Worm (Caenorhabditis elegans) whole organism, young adult: ENCODE results near the gene nhr-13.
"Not testable (repeated sequence)": the region's sequence is repeated elsewhere in the genome, so short reads cannot be mapped to it uniquely, and the experiment has no call there.

Source experiments
- F22D6.2 ChIP-seq: sonication (generic microtip); optimal IDR thresholded peaks from 2 replicates; lab custom pipeline; 2016; ENCODE audit warnings: mild to moderate bottlenecking, missing genetic modification characterization, missing compliant biosample characterization
- F33H1.4 ChIP-seq: fragments of 200-800 bp; sonication (Bioruptor generic); IDR thresholded peaks from 2 replicates; pipeline ENCODE4 v1.3.6; 2022; ENCODE audit warnings: missing genetic modification reagents, missing genetic modification characterization, missing compliant biosample characterization
- F57A8.1 ChIP-seq: fragments of 200-800 bp; sonication (Bioruptor generic); optimal IDR thresholded peaks from 2 replicates; lab custom pipeline; 2018; ENCODE audit warnings: mild to moderate bottlenecking, missing genetic modification characterization, moderate library complexity, missing compliant biosample characterization
- T26A5.8 ChIP-seq: sonication (generic microtip); optimal IDR thresholded peaks from 2 replicates; lab custom pipeline; 2016; ENCODE audit warnings: missing genetic modification characterization, missing compliant biosample characterization
- Y53G8AR.9 ChIP-seq: fragments of 200-800 bp; sonication (Bioruptor generic); conservative IDR thresholded peaks from 2 replicates; pipeline ENCODE4 v1.3.6; 2022; ENCODE audit warnings: missing genetic modification reagents, missing genetic modification characterization, missing compliant biosample characterization
- ama-1 ChIP-seq, 3 experiments: fragments of 150-350 bp in 1 of 3; sonication (generic microtip) in 2 of 3; optimal IDR thresholded peaks; 2 replicates each; lab custom pipeline; 2014 to 2018; ENCODE audit warnings: missing biosample characterization in 2 of 3, missing genetic modification characterization in 2 of 3, missing genetic modification reagents in 2 of 3
- aptf-3 ChIP-seq: fragments of 200-800 bp; sonication (Bioruptor generic); IDR thresholded peaks from 2 replicates; pipeline ENCODE4 v1.3.6; 2022; ENCODE audit warnings: missing genetic modification characterization, missing compliant biosample characterization
- attf-3 ChIP-seq: fragments of 200-800 bp; sonication (Bioruptor generic); conservative IDR thresholded peaks from 2 replicates; pipeline ENCODE4 v1.3.6; 2022; ENCODE audit warnings: missing genetic modification reagents, missing genetic modification characterization, missing compliant biosample characterization
- attf-6 ChIP-seq: fragments of 200-800 bp; sonication (Bioruptor generic); IDR thresholded peaks from 2 replicates; pipeline ENCODE4 v1.3.6; 2022; ENCODE audit warnings: missing genetic modification reagents, missing genetic modification characterization, missing compliant biosample characterization
- bed-2 ChIP-seq: fragments of 200-800 bp; sonication (Bioruptor generic); IDR thresholded peaks from 2 replicates; pipeline ENCODE4 v1.3.6; 2022; ENCODE audit warnings: missing genetic modification reagents, missing genetic modification characterization, missing compliant biosample characterization
- ccch-3 ChIP-seq: fragments of 200-800 bp; sonication (Bioruptor generic); optimal IDR thresholded peaks from 2 replicates; lab custom pipeline; 2018; ENCODE audit warnings: mild to moderate bottlenecking, missing genetic modification characterization, missing compliant biosample characterization
- ceh-79 ChIP-seq: sonication (generic microtip); optimal IDR thresholded peaks from 2 replicates; lab custom pipeline; 2017; ENCODE audit warnings: mild to moderate bottlenecking, missing genetic modification characterization, missing compliant biosample characterization
- die-1 ChIP-seq: sonication (generic microtip); optimal IDR thresholded peaks from 2 replicates; lab custom pipeline; 2016; ENCODE audit warnings: missing genotype, mild to moderate bottlenecking, missing genetic modification characterization, missing compliant biosample characterization
- ekl-4 ChIP-seq: fragments of 200-800 bp; sonication (Bioruptor generic); IDR thresholded peaks from 2 replicates; pipeline ENCODE4 v1.3.6; 2022; ENCODE audit warnings: missing genetic modification reagents, missing genetic modification characterization, missing compliant biosample characterization
- ets-4 ChIP-seq: fragments of 200-800 bp; sonication (Bioruptor generic); optimal IDR thresholded peaks from 2 replicates; lab custom pipeline; 2018; ENCODE audit warnings: mild to moderate bottlenecking, missing genetic modification characterization, missing compliant biosample characterization
- fkh-3 ChIP-seq: sonication (generic microtip); optimal IDR thresholded peaks from 2 replicates; lab custom pipeline; 2016; ENCODE audit warnings: mild to moderate bottlenecking, missing genetic modification characterization, missing compliant biosample characterization
- hmg-1.2 ChIP-seq: fragments of 200-800 bp; sonication (Bioruptor generic); IDR thresholded peaks from 2 replicates; pipeline ENCODE4 v1.3.6; 2022; ENCODE audit warnings: missing genetic modification reagents, missing genetic modification characterization, missing compliant biosample characterization
- hmg-20 ChIP-seq: fragments of 200-800 bp; sonication (Bioruptor generic); IDR thresholded peaks from 2 replicates; pipeline ENCODE4 v1.3.6; 2022; ENCODE audit warnings: missing genetic modification reagents, missing genetic modification characterization, missing compliant biosample characterization
- lag-1 ChIP-seq: fragments of 200-800 bp; sonication (Bioruptor generic); IDR thresholded peaks from 2 replicates; pipeline ENCODE4 v1.3.6; 2022; ENCODE audit warnings: missing genetic modification reagents, missing genetic modification characterization, missing compliant biosample characterization
- let-526 ChIP-seq: fragments of 200-800 bp; sonication (Bioruptor generic); IDR thresholded peaks from 2 replicates; pipeline ENCODE4 v1.3.6; 2022; ENCODE audit warnings: missing genetic modification reagents, missing genetic modification characterization, missing compliant biosample characterization
- let-607 ChIP-seq, 2 experiments: fragments of 200-800 bp in 1 of 2; sonication (Bioruptor generic) in 1 of 2; sonication (generic microtip) in 1 of 2; optimal IDR thresholded peaks; 2 replicates each; lab custom pipeline; 2016 to 2018; ENCODE audit warnings: mild to moderate bottlenecking in 2 of 2, missing compliant biosample characterization in 2 of 2, missing genetic modification characterization in 2 of 2, moderate library complexity in 2 of 2, missing genotype in 1 of 2
- lsy-27 ChIP-seq: sonication (generic microtip); optimal IDR thresholded peaks from 2 replicates; lab custom pipeline; 2017; ENCODE audit warnings: missing genetic modification characterization, mild to moderate bottlenecking, missing compliant biosample characterization, antibody characterized with exemption, missing genotype, borderline replicate concordance; ENCODE audit not compliant: insufficient read depth
- madf-8 ChIP-seq: fragments of 200-800 bp; sonication (Bioruptor generic); conservative IDR thresholded peaks from 2 replicates; pipeline ENCODE4 v1.3.6; 2022; ENCODE audit warnings: missing genetic modification reagents, missing genetic modification characterization, missing compliant biosample characterization
- mel-28 ChIP-seq: sonication (generic microtip); optimal IDR thresholded peaks from 2 replicates; lab custom pipeline; 2016; ENCODE audit warnings: borderline replicate concordance, mild to moderate bottlenecking, missing genetic modification characterization, missing compliant biosample characterization
- nhr-120 ChIP-seq: fragments of 200-800 bp; sonication (Bioruptor generic); IDR thresholded peaks from 2 replicates; pipeline ENCODE4 v1.3.6; 2022; ENCODE audit warnings: missing genetic modification characterization, missing compliant biosample characterization
- nhr-27 ChIP-seq: fragments of 200-800 bp; sonication (Bioruptor generic); optimal IDR thresholded peaks from 2 replicates; lab custom pipeline; 2018; ENCODE audit warnings: mild to moderate bottlenecking, missing genetic modification characterization, moderate library complexity, missing compliant biosample characterization
- nhr-80 ChIP-seq: sonication (generic microtip); optimal IDR thresholded peaks from 2 replicates; lab custom pipeline; 2016; ENCODE audit warnings: missing genetic modification characterization, missing compliant biosample characterization
- rec-8 ChIP-seq, 2 experiments: sonication (generic microtip); optimal IDR thresholded peaks; 2 replicates each; lab custom pipeline; 2016; ENCODE audit warnings: mild to moderate bottlenecking in 2 of 2, missing genetic modification characterization in 2 of 2, missing genetic modification reagents in 2 of 2, missing genotype in 2 of 2, missing biosample characterization in 1 of 2, missing compliant biosample characterization in 1 of 2, moderate library complexity in 1 of 2
- repo-1 ChIP-seq: sonication (generic microtip); optimal IDR thresholded peaks from 2 replicates; lab custom pipeline; 2017; ENCODE audit warnings: mild to moderate bottlenecking, missing genetic modification characterization, missing compliant biosample characterization
- rpc-1 ChIP-seq, 2 experiments: fragments of 150-350 bp in 1 of 2; sonication (generic microtip) in 1 of 2; optimal IDR thresholded peaks; 2 replicates each; lab custom pipeline; 2014 to 2018; ENCODE audit warnings: missing biosample characterization in 1 of 2, missing genetic modification characterization in 1 of 2, missing genetic modification reagents in 1 of 2, missing genotype in 1 of 2
- sea-2 ChIP-seq: fragments of 200-800 bp; sonication (Bioruptor generic); IDR thresholded peaks from 2 replicates; pipeline ENCODE4 v1.3.6; 2022; ENCODE audit warnings: missing genetic modification characterization, missing compliant biosample characterization
- tbx-9 ChIP-seq: sonication (generic microtip); optimal IDR thresholded peaks from 2 replicates; lab custom pipeline; 2016; ENCODE audit warnings: borderline replicate concordance, missing genetic modification characterization, inconsistent platforms, missing compliant biosample characterization
- ztf-6 ChIP-seq: fragments of 200-800 bp; sonication (Bioruptor generic); IDR thresholded peaks from 2 replicates; pipeline ENCODE4 v1.3.6; 2022; ENCODE audit warnings: missing genetic modification reagents, missing genetic modification characterization, missing compliant biosample characterization

The nhr-13 gene

ce11 chrV:2192117-2192516, at the start of gene nhr-13:
Gene nhr-13, plus strand, starts transcription at chrV:2192485.
- peak; percentile 92 for TF ChIP-seq hmg-1.2 (GFP tag; lab: Robert Waterston, UW)
- TF ChIP-seq rpc-1 (optimal IDR thresholded peaks at IDR 0.05; lab: Kevin White, UChicago): no peak
- TF ChIP-seq rpc-1 (tag; optimal IDR thresholded peaks at IDR 0.05; lab: Kevin White, UChicago): no peak
- no peak for TF ChIP-seq F22D6.2 (tag; lab: Kevin White, UChicago)
- peak; percentile 47 for TF ChIP-seq nhr-80

ce11 chrV:2144408-2144807, 47.9 kb upstream of the nhr-13 start, which contains the start of gene F22F7.12:
Gene F22F7.12, minus strand, starts transcription at chrV:2144508.
- TF ChIP-seq F22D6.2 (tag; lab: Kevin White, UChicago); let-526 (GFP tag; lab: Robert Waterston, UW); mel-28 (tag; lab: Kevin White, UChicago): not testable (repeated sequence)
- TF ChIP-seq, all 124 proteins: peak for 0; not testable (repeated sequence) for 124

ce11 chrV:2146044-2146443, 46.2 kb upstream of the nhr-13 start, which contains the start of gene str-52:
Gene str-52, minus strand, starts transcription at chrV:2146144.
- TF ChIP-seq F57A8.1 (GFP tag; lab: Kevin White, UChicago) (no peak), ceh-79 (no peak), madf-8 (GFP tag; lab: Robert Waterston, UW) (no peak), Y53G8AR.9 (GFP tag; lab: Robert Waterston, UW) (no peak), ama-1 (optimal IDR thresholded peaks at IDR 0.05; lab: Kevin White, UChicago) (no peak), ama-1 (GFP tag; optimal IDR thresholded peaks at IDR 0.05; lab: Kevin White, UChicago) (no peak), hmg-1.2 (GFP tag; lab: Robert Waterston, UW) (no peak), let-526 (GFP tag; lab: Robert Waterston, UW) (no peak), ets-4 (GFP tag; lab: Kevin White, UChicago) (no peak), fkh-3 (tag; lab: Kevin White, UChicago) (no peak), sea-2 (GFP tag; lab: Robert Waterston, UW) (no peak), nhr-120 (GFP tag; lab: Robert Waterston, UW) (no peak), lag-1 (no peak)
- TF ChIP-seq, all 124 proteins: peak for 0

ce11 chrV:2146795-2147194, 45.5 kb upstream of the nhr-13 start, which contains the start of gene srbc-20:
Gene srbc-20, plus strand, starts transcription at chrV:2147095.
- TF ChIP-seq F22D6.2 (tag; lab: Kevin White, UChicago) (no peak), nhr-27 (no peak), aptf-3 (GFP tag; lab: Robert Waterston, UW) (no peak), bed-2 (no peak), attf-6 (no peak), ccch-3 (GFP tag; lab: Kevin White, UChicago) (no peak), ztf-6 (no peak), rec-8 (tag; optimal IDR thresholded peaks at IDR 0.05; lab: Kevin White, UChicago) (no peak), lsy-27 (tag; lab: Kevin White, UChicago) (no peak), tbx-9 (tag; lab: Kevin White, UChicago) (no peak), let-607 (tag; optimal IDR thresholded peaks at IDR 0.05; lab: Kevin White, UChicago) (no peak), sea-2 (GFP tag; lab: Robert Waterston, UW) (no peak), hmg-20 (GFP tag; lab: Robert Waterston, UW) (no peak), ekl-4 (GFP tag; lab: Robert Waterston, UW) (no peak), attf-3 (GFP tag; lab: Robert Waterston, UW) (no peak), repo-1 (tag; lab: Kevin White, UChicago) (no peak), F33H1.4 (GFP tag; lab: Robert Waterston, UW) (no peak), T26A5.8 (no peak), die-1 (tag; lab: Kevin White, UChicago) (no peak), madf-8 (GFP tag; lab: Robert Waterston, UW) (no peak)
- TF ChIP-seq, all 124 proteins: peak for 0
